Fruit fly (Drosophila melanogaster) whole organism, embryonic: Measurements from ENCODE around the gene CG11396.

ENCODE experiments used
- CG11085 ChIP-seq: fragments of 200-800 bp; sonication (Bioruptor generic); IDR thresholded peaks from 2 replicates; pipeline ENCODE4 v1.3.6; 2022; ENCODE audit warnings: missing biosample characterization, missing genetic modification characterization
- CG15073 ChIP-seq: fragments of 200-800 bp; sonication (Bioruptor generic); optimal IDR thresholded peaks from 2 replicates; lab custom pipeline; 2016; ENCODE audit warnings: missing biosample characterization, missing genetic modification characterization
- CG17829 ChIP-seq: fragments of 200-800 bp; optimal IDR thresholded peaks from 2 replicates; lab custom pipeline; 2019; ENCODE audit warnings: missing biosample characterization, mild to moderate bottlenecking, missing genetic modification characterization, moderate library complexity
- CG2889 ChIP-seq: fragments of 200-800 bp; sonication (Bioruptor generic); IDR thresholded peaks from 3 replicates; pipeline ENCODE4 v1.3.6; 2022; ENCODE audit warnings: missing biosample characterization, missing genetic modification characterization
- CG30431 ChIP-seq: fragments of 200-800 bp; sonication (Bioruptor generic); optimal IDR thresholded peaks from 2 replicates; lab custom pipeline; 2017; ENCODE audit warnings: missing biosample characterization, missing genetic modification characterization
- CG31365 ChIP-seq: fragments of 200-800 bp; sonication (Bioruptor generic); optimal IDR thresholded peaks from 2 replicates; lab custom pipeline; 2018; ENCODE audit warnings: missing biosample characterization, mild to moderate bottlenecking, missing genetic modification characterization
- CG3281 ChIP-seq: fragments of 200-800 bp; sonication (Bioruptor generic); optimal IDR thresholded peaks from 3 replicates; lab custom pipeline; 2017; ENCODE audit warnings: missing biosample characterization, mild to moderate bottlenecking, missing genetic modification characterization
- CG34376 ChIP-seq: fragments of 200-800 bp; sonication (Bioruptor generic); optimal IDR thresholded peaks from 2 replicates; lab custom pipeline; 2018; ENCODE audit warnings: missing biosample characterization, mild to moderate bottlenecking, missing genetic modification characterization
- CG5245 ChIP-seq: fragments of 200-800 bp; sonication (Bioruptor generic); optimal IDR thresholded peaks from 3 replicates; lab custom pipeline; 2016; ENCODE audit warnings: missing biosample characterization, missing genetic modification characterization
- CG6175 ChIP-seq: fragments of 200-800 bp; sonication (Bioruptor generic); IDR thresholded peaks from 3 replicates; pipeline ENCODE4 v1.3.6; 2022; ENCODE audit warnings: missing biosample characterization, missing genetic modification characterization
- CG8290 ChIP-seq, 3 experiments: fragments of 200-800 bp; sonication (Bioruptor generic); optimal IDR thresholded peaks; 2 replicates each; lab custom pipeline; 2016 to 2019; ENCODE audit warnings: missing biosample characterization in 3 of 3, missing genetic modification characterization in 3 of 3, mild to moderate bottlenecking in 2 of 3, moderate library complexity in 1 of 3
- E2f1 ChIP-seq: fragments of 200-800 bp; sonication (Bioruptor generic); IDR thresholded peaks from 2 replicates; pipeline ENCODE4 v1.3.6; 2022; ENCODE audit warnings: missing biosample characterization, missing genetic modification characterization
- Gug ChIP-seq: fragments of 200-800 bp; sonication (Bioruptor generic); IDR thresholded peaks from 4 replicates; pipeline ENCODE4 v1.3.6; 2022; ENCODE audit warnings: missing biosample characterization, missing genetic modification characterization
- HLH3B ChIP-seq: fragments of 200-800 bp; sonication (Bioruptor generic); IDR thresholded peaks from 2 replicates; pipeline ENCODE4 v1.3.6; 2022; ENCODE audit warnings: missing biosample characterization, missing genetic modification characterization
- Hey ChIP-seq: fragments of 200-800 bp; sonication (Bioruptor generic); optimal IDR thresholded peaks from 3 replicates; lab custom pipeline; 2018; ENCODE audit warnings: missing biosample characterization, mild to moderate bottlenecking, missing genetic modification characterization
- Hsf ChIP-seq: fragments of 200-800 bp; sonication (Bioruptor generic); optimal IDR thresholded peaks from 3 replicates; lab custom pipeline; 2016; ENCODE audit warnings: missing biosample characterization, missing genetic modification characterization
- Mad ChIP-seq: fragments of 200-800 bp; sonication (Bioruptor generic); optimal IDR thresholded peaks from 2 replicates; lab custom pipeline; 2016; ENCODE audit warnings: missing biosample characterization, missing genetic modification characterization
- Med ChIP-seq: fragments of 200-800 bp; sonication (Bioruptor generic); peaks from one replicate; lab custom pipeline; 2016; ENCODE audit warnings: missing biosample characterization, missing genetic modification characterization, mild to moderate bottlenecking, inconsistent platforms, moderate library complexity
- Myb ChIP-seq: fragments of 200-800 bp; sonication (Bioruptor generic); optimal IDR thresholded peaks from 2 replicates; lab custom pipeline; 2016; ENCODE audit warnings: missing biosample characterization, missing genetic modification characterization
- NFAT ChIP-seq: fragments of 200-800 bp; sonication (Bioruptor generic); IDR thresholded peaks from 2 replicates; pipeline ENCODE4 v1.3.6; 2022; ENCODE audit warnings: missing biosample characterization, missing genetic modification characterization
- Oaz ChIP-seq: fragments of 200-800 bp; sonication (Bioruptor generic); IDR thresholded peaks from 2 replicates; pipeline ENCODE4 v1.3.6; 2022; ENCODE audit warnings: missing biosample characterization, missing genetic modification characterization
- Sin3A ChIP-seq: fragments of >200 bp; optimal IDR thresholded peaks from 2 replicates; lab custom pipeline; 2018
- Spps ChIP-seq: fragments of 200-800 bp; sonication (Bioruptor generic); optimal IDR thresholded peaks from 2 replicates; lab custom pipeline; 2018; ENCODE audit warnings: missing biosample characterization, mild to moderate bottlenecking, missing genetic modification characterization
- al ChIP-seq: fragments of 200-800 bp; sonication (Bioruptor generic); IDR thresholded peaks from 2 replicates; pipeline ENCODE4 v1.3.6; 2022; ENCODE audit warnings: missing biosample characterization, missing genetic modification characterization
- az2 ChIP-seq: fragments of 200-800 bp; sonication (Bioruptor generic); optimal IDR thresholded peaks from 3 replicates; lab custom pipeline; 2016; ENCODE audit warnings: missing biosample characterization, missing genetic modification characterization
- bowl ChIP-seq: fragments of 200-800 bp; sonication (Bioruptor generic); IDR thresholded peaks from 2 replicates; pipeline ENCODE4 v1.3.6; 2022; ENCODE audit warnings: missing biosample characterization, missing genetic modification characterization
- btn ChIP-seq: fragments of 200-800 bp; sonication (Bioruptor generic); optimal IDR thresholded peaks from 2 replicates; lab custom pipeline; 2016; ENCODE audit warnings: missing biosample characterization, missing genetic modification characterization
- chm ChIP-seq: fragments of 200-800 bp; sonication (Bioruptor generic); IDR thresholded peaks from 2 replicates; pipeline ENCODE4 v1.3.6; 2022; ENCODE audit warnings: missing biosample characterization, missing genetic modification characterization
- cwo ChIP-seq: fragments of 200-800 bp; sonication (Bioruptor generic); optimal IDR thresholded peaks from 3 replicates; lab custom pipeline; 2017; ENCODE audit warnings: missing biosample characterization, missing genetic modification characterization, mild to moderate bottlenecking, moderate library complexity, missing genetic modification reagents
- dimm ChIP-seq: fragments of 200-800 bp; sonication (Bioruptor generic); IDR thresholded peaks from 2 replicates; pipeline ENCODE4 v1.3.6; 2022; ENCODE audit warnings: missing biosample characterization, missing genetic modification characterization
- exex ChIP-seq: fragments of 200-800 bp; sonication (Bioruptor generic); optimal IDR thresholded peaks from 4 replicates; lab custom pipeline; 2018; ENCODE audit warnings: missing biosample characterization, mild to moderate bottlenecking, missing genetic modification characterization, moderate library complexity
- fd102C ChIP-seq: fragments of 200-800 bp; sonication (Bioruptor generic); optimal IDR thresholded peaks from 2 replicates; lab custom pipeline; 2018; ENCODE audit warnings: missing biosample characterization, mild to moderate bottlenecking, missing genetic modification characterization, moderate library complexity
- ftz-f1 ChIP-seq: fragments of 200-800 bp; sonication (Bioruptor generic); optimal IDR thresholded peaks from 2 replicates; lab custom pipeline; 2016; ENCODE audit warnings: missing biosample characterization, missing genetic modification characterization
- gfzf ChIP-seq: fragments of 200-800 bp; sonication (Bioruptor generic); optimal IDR thresholded peaks from 2 replicates; lab custom pipeline; 2016; ENCODE audit warnings: missing biosample characterization, mild to moderate bottlenecking, missing genetic modification characterization, moderate library complexity
- lbe ChIP-seq: fragments of 200-800 bp; sonication (Bioruptor generic); optimal IDR thresholded peaks from 2 replicates; lab custom pipeline; 2016; ENCODE audit warnings: missing biosample characterization, mild to moderate bottlenecking, missing genetic modification characterization
- lmd ChIP-seq: fragments of 200-800 bp; sonication (Bioruptor generic); IDR thresholded peaks from 2 replicates; pipeline ENCODE4 v1.3.6; 2022; ENCODE audit warnings: missing biosample characterization, missing genetic modification characterization
- mirr ChIP-seq: fragments of 200-800 bp; sonication (Bioruptor generic); optimal IDR thresholded peaks from 3 replicates; lab custom pipeline; 2018; ENCODE audit warnings: missing biosample characterization, mild to moderate bottlenecking, missing genetic modification characterization
- nom ChIP-seq: fragments of 200-800 bp; sonication (Bioruptor generic); optimal IDR thresholded peaks from 2 replicates; lab custom pipeline; 2017; ENCODE audit warnings: missing biosample characterization, missing genetic modification characterization, mild to moderate bottlenecking, moderate library complexity, missing genetic modification reagents
- salm ChIP-seq: fragments of 200-800 bp; sonication (Bioruptor generic); optimal IDR thresholded peaks from 2 replicates; lab custom pipeline; 2018; ENCODE audit warnings: missing biosample characterization, mild to moderate bottlenecking, missing genetic modification characterization
- sens-2 ChIP-seq: fragments of 200-800 bp; sonication (Bioruptor generic); IDR thresholded peaks from 2 replicates; pipeline ENCODE4 v1.3.6; 2022; ENCODE audit warnings: missing biosample characterization, missing genetic modification characterization
- slou ChIP-seq: fragments of 200-800 bp; sonication (Bioruptor generic); optimal IDR thresholded peaks from 3 replicates; lab custom pipeline; 2016; ENCODE audit warnings: missing biosample characterization, missing genetic modification characterization
- sob ChIP-seq: fragments of 200-800 bp; sonication (Bioruptor generic); IDR thresholded peaks from 2 replicates; pipeline ENCODE4 v1.3.6; 2022; ENCODE audit warnings: missing biosample characterization, missing genetic modification characterization
- sug ChIP-seq: fragments of 200-800 bp; optimal IDR thresholded peaks from 2 replicates; lab custom pipeline; 2019; ENCODE audit warnings: missing biosample characterization, mild to moderate bottlenecking, missing genetic modification characterization, moderate library complexity
- trh ChIP-seq: fragments of 200-800 bp; sonication (Bioruptor generic); optimal IDR thresholded peaks from 2 replicates; lab custom pipeline; 2016; ENCODE audit warnings: missing biosample characterization, missing genetic modification characterization
- zen2 ChIP-seq: fragments of 200-800 bp; sonication (Bioruptor generic); IDR thresholded peaks from 3 replicates; pipeline ENCODE4 v1.3.6; 2022; ENCODE audit warnings: missing biosample characterization, missing genetic modification characterization; ENCODE audit not compliant: partially characterized antibody

Gene CG11396

DNA sequence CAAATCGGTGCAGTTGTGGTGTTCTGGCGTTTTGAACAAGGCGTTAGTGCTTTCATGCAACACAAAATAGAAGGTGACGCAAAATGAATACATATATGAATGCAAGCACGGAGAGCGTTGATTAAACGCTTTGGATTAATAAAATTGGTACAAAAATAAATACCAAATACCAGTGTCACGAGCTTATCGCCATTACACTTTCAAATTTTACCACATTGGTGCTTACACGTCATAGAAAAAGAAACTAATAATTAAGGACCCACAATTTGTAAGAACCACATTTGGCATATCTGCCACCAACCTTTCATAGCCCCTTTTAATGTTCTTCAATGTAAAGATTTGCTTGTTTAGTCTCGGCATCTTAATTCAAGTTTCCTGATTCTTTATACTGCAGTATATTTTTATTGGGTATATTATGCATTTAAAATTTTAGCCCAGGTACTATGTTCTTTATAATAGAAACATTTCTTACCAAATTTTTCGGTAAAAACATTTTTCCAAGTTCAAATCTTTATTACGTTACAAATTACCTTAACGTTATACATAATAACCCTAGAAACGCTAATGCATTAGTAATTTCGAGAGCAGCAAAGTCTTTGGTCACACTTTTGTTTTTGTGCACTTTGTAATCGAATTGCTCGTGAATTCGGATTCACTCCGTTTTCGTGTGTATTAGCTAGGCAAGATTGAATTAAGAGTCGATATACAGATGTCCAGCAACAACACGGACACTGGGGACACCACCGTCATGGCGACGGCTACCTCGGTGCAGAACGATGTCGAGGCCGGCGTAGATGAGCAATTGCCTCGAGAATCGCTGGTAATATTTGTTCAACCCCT lies 9.5 kb downstream of the CG11396 start, which contains the start of the genes Pex16 and Pex14 (continued):
- TF ChIP-seq CG17829 (peak; percentile 64), Spps (tag; lab: Kevin White, UChicago) (peak; percentile 28), Sin3A (lab: Kevin White, UChicago) (no peak), zen2 (GFP tag; lab: Robert Waterston, UW) (no peak), salm (tag; lab: Kevin White, UChicago) (no peak), Hey (tag; lab: Kevin White, UChicago) (no peak), lmd (peak; percentile 80), CG30431 (GFP tag; lab: Kevin White, UChicago) (peak; percentile 71), HLH3B (GFP tag; lab: Robert Waterston, UW) (peak; percentile 70), CG31365 (peak; percentile 2), lbe (GFP tag; lab: Kevin White, UChicago) (no peak)

DNA sequence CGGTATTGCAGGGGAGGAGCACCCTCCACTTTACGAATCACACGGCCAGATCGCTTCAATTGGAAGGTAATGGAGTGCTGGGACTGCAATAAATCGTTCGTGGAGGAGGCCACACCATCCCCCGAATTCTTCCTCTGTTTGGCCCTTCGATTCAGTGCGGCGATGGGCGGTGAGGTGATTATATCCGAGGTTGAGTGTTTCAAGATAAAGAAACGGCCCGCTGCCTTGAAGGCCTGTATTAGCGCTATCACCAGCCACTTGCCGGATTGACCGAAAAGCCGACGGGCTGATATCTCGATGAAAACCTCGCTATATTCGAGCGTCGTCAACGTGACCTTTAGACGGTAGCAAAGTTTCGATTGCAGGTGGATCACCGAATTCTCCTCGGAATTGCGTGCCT lies 10.4 kb downstream of the CG11396 start:
- TF ChIP-seq E2f1 (GFP tag; lab: Robert Waterston, UW) (no peak), Med (GFP tag; lab: Kevin White, UChicago) (peak; percentile 48), ftz-f1 (GFP tag; lab: Kevin White, UChicago) (peak; percentile 56), zen2 (GFP tag; lab: Robert Waterston, UW) (0 out of 3 replicates have a peak, but pooled peaks have one; percentile 12), Mad (no peak), sug (peak; percentile 31), mirr (GFP tag; lab: Kevin White, UChicago) (peak; percentile 37), exex (peak; percentile 32), CG34376 (GFP tag; lab: Kevin White, UChicago) (peak; percentile 91)

DNA sequence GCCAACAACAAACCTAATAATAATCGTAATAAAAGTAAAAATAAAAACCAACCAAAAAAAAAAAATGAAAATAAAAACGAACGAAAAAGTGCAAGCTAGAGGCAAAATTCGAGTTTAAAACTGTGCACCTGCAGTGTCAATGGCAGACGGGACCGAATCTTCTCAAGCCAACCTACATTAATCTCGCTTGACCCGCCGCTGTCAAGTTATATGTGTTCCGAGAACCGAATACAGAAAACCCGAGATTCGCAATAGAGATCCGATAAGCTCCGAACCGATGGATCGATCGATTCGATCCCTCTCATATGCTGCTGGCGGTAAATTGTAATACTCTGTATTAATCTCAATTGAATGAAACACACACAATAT lies 15.3 kb downstream of the CG11396 start:
- TF ChIP-seq nom (GFP tag; lab: Kevin White, UChicago) (no peak), al (GFP tag; lab: Robert Waterston, UW) (no peak), Gug (GFP tag; lab: Robert Waterston, UW) (no peak), trh (no peak), slou (GFP tag; lab: Kevin White, UChicago) (no peak), chm (GFP tag; lab: Robert Waterston, UW) (no peak), az2 (GFP tag; lab: Kevin White, UChicago) (no peak), CG3281 (no peak), CG2889 (no peak)

DNA sequence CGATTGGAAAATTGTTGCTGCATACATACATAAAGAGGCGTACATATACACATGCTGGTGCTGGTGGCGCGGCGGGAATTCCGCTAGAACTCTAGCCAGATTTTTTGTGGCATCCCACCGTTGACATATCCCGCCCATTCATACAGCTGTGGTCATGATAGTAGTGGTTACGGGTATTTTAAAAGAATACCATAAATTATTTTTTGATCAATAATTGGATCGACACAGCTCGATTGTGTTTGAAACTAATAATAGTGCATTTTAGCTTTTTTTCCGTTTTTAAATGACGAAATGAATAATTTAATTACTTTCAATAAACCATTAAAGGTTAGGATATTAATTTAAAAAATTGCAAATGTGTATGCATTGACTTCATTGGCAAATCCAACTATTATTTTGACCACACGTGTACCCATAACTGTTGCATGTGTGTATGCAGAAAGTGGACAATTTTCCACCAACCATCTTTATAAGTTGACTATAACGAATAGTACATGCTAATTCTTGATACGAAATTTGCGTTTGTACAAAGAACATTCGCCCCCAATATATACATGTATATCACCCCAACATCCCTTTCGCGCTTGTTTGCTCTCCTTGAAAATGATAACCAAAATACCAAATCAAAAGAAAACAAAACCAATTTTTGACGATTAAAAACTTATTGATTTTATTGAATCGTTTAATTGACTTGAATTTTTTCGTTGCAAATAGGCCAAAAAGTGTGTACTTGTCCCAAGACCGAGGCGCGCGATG lies 15.9 kb downstream of the CG11396 start:
- TF ChIP-seq bowl (GFP tag; lab: Robert Waterston, UW) (peak; percentile 74), CG8290 (GFP tag; optimal IDR thresholded peaks at IDR 0.05; lab: Kevin White, UChicago) (peak; percentile 45), CG8290 (tag; optimal IDR thresholded peaks at IDR 0.05; lab: Kevin White, UChicago) (peak; percentile 5 to 86), CG5245 (GFP tag; lab: Kevin White, UChicago) (peak; percentile 76), cwo (GFP tag; lab: Kevin White, UChicago) (peak; percentile 67), sens-2 (peak; percentile 58), NFAT (GFP tag; lab: Robert Waterston, UW) (peak; percentile 77), fd102C (GFP tag; lab: Kevin White, UChicago) (no peak), Myb (peak; percentile 24), CG11085 (peak; percentile 64; the same call in 1 of the 2 replicates), CG6175 (GFP tag; lab: Robert Waterston, UW) (no peak; the same call in 2 of the 3 replicates), dimm (GFP tag; lab: Robert Waterston, UW) (peak; percentile 51), CG15073 (GFP tag; lab: Kevin White, UChicago) (no peak), sob (GFP tag; lab: Robert Waterston, UW) (peak; percentile 59), Hsf (GFP tag; lab: Kevin White, UChicago) (peak; percentile 81), btn (GFP tag; lab: Kevin White, UChicago) (peak; percentile 65), gfzf (GFP tag; lab: Kevin White, UChicago) (no peak), Oaz (GFP tag; lab: Robert Waterston, UW) (peak; percentile 59; the same call in 1 of the 2 replicates)
